Worm (Caenorhabditis elegans) whole organism, L2 larva: ENCODE measurements around the gene F10E7.5.

ENCODE experiments used
- ama-1 ChIP-seq: fragments of 150-350 bp; optimal IDR thresholded peaks from 2 replicates; lab custom pipeline; 2018; ENCODE audit warnings: inconsistent platforms
- dmd-4 ChIP-seq: sonication (generic microtip); optimal IDR thresholded peaks from 2 replicates; lab custom pipeline; 2017; ENCODE audit warnings: missing biosample characterization, missing genetic modification characterization
- nhr-11 ChIP-seq: fragments of 150-350 bp; optimal IDR thresholded peaks from 2 replicates; lab custom pipeline; 2014; ENCODE audit warnings: missing biosample characterization, missing genetic modification characterization

DNA sequence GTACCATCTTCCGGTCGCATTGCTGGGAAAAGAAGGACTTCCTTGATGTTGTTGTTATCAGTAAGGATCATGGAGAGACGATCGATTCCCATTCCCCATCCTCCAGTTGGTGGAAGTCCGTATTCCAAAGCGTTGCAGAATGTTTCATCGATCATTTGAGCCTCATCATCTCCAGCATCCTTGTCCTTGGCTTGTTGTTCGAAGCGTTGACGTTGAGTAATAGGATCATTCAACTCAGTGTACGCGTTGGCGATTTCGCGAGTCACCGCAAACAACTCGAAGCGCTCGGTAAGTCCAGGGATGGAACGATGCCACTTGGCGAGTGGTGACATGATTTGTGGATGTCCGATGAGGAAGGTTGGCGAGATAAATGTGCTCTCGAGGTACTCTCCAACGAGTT, 41.3 kb upstream of the F10E7.5 start:
- TF ChIP-seq ama-1 (no peak), dmd-4 (tag; lab: Kevin White, UChicago) (no peak), nhr-11 (tag; lab: Kevin White, UChicago) (no peak)
